Fruit fly (Drosophila melanogaster) whole organism, adult: ENCODE measurements around the gene BomBc3.

ENCODE experiments used
- CG11617 ChIP-seq: fragments of 200-800 bp; sonication (Bioruptor generic); optimal IDR thresholded peaks from 2 replicates; lab custom pipeline; 2017; ENCODE audit warnings: mild to moderate bottlenecking, missing biosample characterization, missing genetic modification reagents, missing genetic modification characterization
- CG1620 ChIP-seq: fragments of 200-800 bp; sonication (Bioruptor generic); optimal IDR thresholded peaks from 2 replicates; lab custom pipeline; 2016; ENCODE audit warnings: missing biosample characterization, missing genetic modification characterization
- CG5204 ChIP-seq: fragments of 200-800 bp; sonication (Bioruptor generic); optimal IDR thresholded peaks from 2 replicates; lab custom pipeline; 2016; ENCODE audit warnings: missing biosample characterization, missing genetic modification characterization
- CG7045 ChIP-seq: fragments of 200-800 bp; sonication (Bioruptor generic); optimal IDR thresholded peaks from 2 replicates; lab custom pipeline; 2017; ENCODE audit warnings: missing biosample characterization, mild to moderate bottlenecking, missing genetic modification characterization
- CG7101 ChIP-seq: fragments of 200-800 bp; sonication (Bioruptor generic); optimal IDR thresholded peaks from 2 replicates; lab custom pipeline; 2018; ENCODE audit warnings: missing biosample characterization, mild to moderate bottlenecking, missing genetic modification characterization, moderate library complexity
- Clk ChIP-seq: fragments of 200-800 bp; sonication (Bioruptor generic); optimal IDR thresholded peaks from 2 replicates; lab custom pipeline; 2017; ENCODE audit warnings: missing biosample characterization, missing genetic modification characterization
- Hr96 ChIP-seq: fragments of 200-800 bp; sonication (Bioruptor generic); optimal IDR thresholded peaks from 2 replicates; lab custom pipeline; 2016; ENCODE audit warnings: missing biosample characterization, missing genetic modification characterization
- Mnt ChIP-seq: fragments of 200-800 bp; sonication (Bioruptor generic); optimal IDR thresholded peaks from 2 replicates; lab custom pipeline; 2016; ENCODE audit warnings: missing biosample characterization, mild to moderate bottlenecking, missing genetic modification characterization
- cic ChIP-seq: fragments of 200-800 bp; sonication (Bioruptor generic); optimal IDR thresholded peaks from 2 replicates; lab custom pipeline; 2017; ENCODE audit warnings: missing biosample characterization, mild to moderate bottlenecking, missing genetic modification characterization, moderate library complexity
- cnc ChIP-seq, 2 experiments: fragments of >200 bp; optimal IDR thresholded peaks; 2 replicates each; lab custom pipeline; 2017
- kay ChIP-seq: fragments of 200-800 bp; sonication (Bioruptor generic); peaks from one replicate; lab custom pipeline; 2016; ENCODE audit warnings: missing biosample characterization, missing genetic modification characterization, borderline replicate concordance
- ovo ChIP-seq: fragments of 200-800 bp; sonication (Bioruptor generic); optimal IDR thresholded peaks from 2 replicates; lab custom pipeline; 2016; ENCODE audit warnings: missing biosample characterization, missing genetic modification characterization
- pad ChIP-seq: fragments of 200-800 bp; sonication (Bioruptor generic); optimal IDR thresholded peaks from 3 replicates; lab custom pipeline; 2017; ENCODE audit warnings: missing biosample characterization, missing genetic modification characterization, mild to moderate bottlenecking, moderate library complexity, missing genetic modification reagents
- toe ChIP-seq: fragments of 200-800 bp; sonication (Bioruptor generic); optimal IDR thresholded peaks from 2 replicates; lab custom pipeline; 2016; ENCODE audit warnings: missing biosample characterization, missing genetic modification characterization

- TF ChIP-seq cnc (optimal IDR thresholded peaks at IDR 0.05; lab: Kevin White, UChicago) = no peak
- no peak for TF ChIP-seq CG11617
- TF ChIP-seq kay (GFP tag; lab: Kevin White, UChicago) = no peak
- TF ChIP-seq CG5204 (GFP tag; lab: Kevin White, UChicago) = no peak
- no peak for TF ChIP-seq toe (GFP tag; lab: Kevin White, UChicago)
- TF ChIP-seq Clk (GFP tag; lab: Kevin White, UChicago) = no peak
- no peak for TF ChIP-seq Hr96
- TF ChIP-seq pad (GFP tag; lab: Kevin White, UChicago) = no peak
- no peak for TF ChIP-seq Mnt (GFP tag; lab: Kevin White, UChicago)
- no peak for TF ChIP-seq CG1620 (GFP tag; lab: Kevin White, UChicago)
- TF ChIP-seq cic (GFP tag; lab: Kevin White, UChicago) = no peak
- TF ChIP-seq CG7045 (GFP tag; lab: Kevin White, UChicago) = no peak
- no peak for TF ChIP-seq CG7101 (tag; lab: Kevin White, UChicago)
- no peak for TF ChIP-seq ovo (GFP tag; lab: Kevin White, UChicago)
These were observed 10.0 kb downstream of the BomBc3 start for dm6 chr3R:22096893-22097292.
